Fruit fly (Drosophila melanogaster) whole organism, embryonic: ENCODE results near the gene CAH16.

ENCODE experiments used
- CG10267 ChIP-seq: fragments of 200-800 bp; sonication (Bioruptor generic); optimal IDR thresholded peaks from 2 replicates; lab custom pipeline; 2018; ENCODE audit warnings: missing biosample characterization, mild to moderate bottlenecking, missing genetic modification characterization, moderate library complexity
- CG11093 ChIP-seq: fragments of 200-800 bp; sonication (Bioruptor generic); IDR thresholded peaks from 3 replicates; pipeline ENCODE4 v1.3.6; 2022; ENCODE audit warnings: missing biosample characterization, missing genetic modification characterization
- CG13424 ChIP-seq: fragments of 200-800 bp; sonication (Bioruptor generic); optimal IDR thresholded peaks from 2 replicates; lab custom pipeline; 2019; ENCODE audit warnings: missing biosample characterization, mild to moderate bottlenecking, missing genetic modification characterization, moderate library complexity
- CG15011 ChIP-seq: fragments of 200-800 bp; sonication (Bioruptor generic); optimal IDR thresholded peaks from 3 replicates; lab custom pipeline; 2018; ENCODE audit warnings: missing biosample characterization, mild to moderate bottlenecking, missing genetic modification characterization
- CG16779 ChIP-seq: fragments of 200-800 bp; sonication (Bioruptor generic); IDR thresholded peaks from 2 replicates; pipeline ENCODE4 v1.3.6; 2022; ENCODE audit warnings: missing biosample characterization, missing genetic modification characterization
- CG32767 ChIP-seq: fragments of 200-800 bp; sonication (Bioruptor generic); IDR thresholded peaks from 2 replicates; pipeline ENCODE4 v1.3.6; 2022; ENCODE audit warnings: missing biosample characterization, missing genetic modification characterization
- CG42726 ChIP-seq: fragments of 200-800 bp; sonication (Bioruptor generic); IDR thresholded peaks from 2 replicates; pipeline ENCODE4 v1.3.6; 2022; ENCODE audit warnings: missing biosample characterization, missing genetic modification characterization; ENCODE audit not compliant: partially characterized antibody
- CG4282 ChIP-seq: fragments of 200-800 bp; sonication (Bioruptor generic); optimal IDR thresholded peaks from 2 replicates; lab custom pipeline; 2016; ENCODE audit warnings: missing biosample characterization, missing genetic modification characterization
- CG4730 ChIP-seq: fragments of 200-800 bp; sonication (Bioruptor generic); IDR thresholded peaks from 2 replicates; pipeline ENCODE4 v1.3.6; 2022; ENCODE audit warnings: missing biosample characterization, missing genetic modification characterization
- CG7372 ChIP-seq: fragments of 200-800 bp; sonication (Bioruptor generic); IDR thresholded peaks from 2 replicates; pipeline ENCODE4 v1.3.6; 2022; ENCODE audit warnings: missing biosample characterization, missing genetic modification characterization
- CG7786 ChIP-seq: fragments of 200-800 bp; sonication (Bioruptor generic); optimal IDR thresholded peaks from 2 replicates; lab custom pipeline; 2016; ENCODE audit warnings: missing biosample characterization, missing genetic modification characterization
- CrebB ChIP-seq: fragments of 200-800 bp; sonication (Bioruptor generic); optimal IDR thresholded peaks from 3 replicates; lab custom pipeline; 2018; ENCODE audit warnings: missing biosample characterization, mild to moderate bottlenecking, missing genetic modification characterization
- Dek ChIP-seq: fragments of 200-800 bp; sonication (Bioruptor generic); optimal IDR thresholded peaks from 3 replicates; lab custom pipeline; 2019; ENCODE audit warnings: missing biosample characterization, mild to moderate bottlenecking, missing genetic modification characterization, moderate library complexity
- E2f2 ChIP-seq: fragments of 200-800 bp; sonication (Bioruptor generic); IDR thresholded peaks from 2 replicates; pipeline ENCODE4 v1.3.6; 2022; ENCODE audit warnings: missing biosample characterization, missing genetic modification characterization
- Fer1 ChIP-seq: fragments of 200-800 bp; sonication (Bioruptor generic); optimal IDR thresholded peaks from 2 replicates; lab custom pipeline; 2017; ENCODE audit warnings: missing biosample characterization, mild to moderate bottlenecking, missing genetic modification characterization
- Fer3 ChIP-seq: fragments of 200-800 bp; sonication (Bioruptor generic); optimal IDR thresholded peaks from 2 replicates; lab custom pipeline; 2018; ENCODE audit warnings: missing biosample characterization, mild to moderate bottlenecking, missing genetic modification characterization, moderate library complexity
- H2.0 ChIP-seq: fragments of 200-800 bp; sonication (Bioruptor generic); IDR thresholded peaks from 2 replicates; pipeline ENCODE4 v1.3.6; 2022; ENCODE audit warnings: missing biosample characterization, missing genetic modification characterization
- Hr78 ChIP-seq, 2 experiments: fragments of 200-800 bp in 1 of 2; fragments of >200 bp in 1 of 2; sonication (Bioruptor generic) in 1 of 2; optimal IDR thresholded peaks; 2 replicates each; lab custom pipeline; 2017 to 2019; ENCODE audit warnings: missing biosample characterization in 2 of 2, missing genetic modification characterization in 2 of 2, mild to moderate bottlenecking in 1 of 2, moderate library complexity in 1 of 2
- Hsf ChIP-seq: fragments of 200-800 bp; sonication (Bioruptor generic); optimal IDR thresholded peaks from 3 replicates; lab custom pipeline; 2016; ENCODE audit warnings: missing biosample characterization, missing genetic modification characterization
- NC2α ChIP-seq: fragments of 200-800 bp; sonication (Bioruptor generic); optimal IDR thresholded peaks from 2 replicates; lab custom pipeline; 2016; ENCODE audit warnings: missing biosample characterization, missing genetic modification characterization
- PHDP ChIP-seq: fragments of 200-800 bp; sonication (Bioruptor generic); optimal IDR thresholded peaks from 3 replicates; lab custom pipeline; 2018; ENCODE audit warnings: missing biosample characterization, mild to moderate bottlenecking, missing genetic modification characterization, moderate library complexity
- Rfx ChIP-seq: fragments of 200-800 bp; sonication (Bioruptor generic); IDR thresholded peaks from 2 replicates; pipeline ENCODE4 v1.3.6; 2022; ENCODE audit warnings: missing biosample characterization, missing genetic modification characterization
- Six4 ChIP-seq: fragments of 200-800 bp; sonication (Bioruptor generic); optimal IDR thresholded peaks from 2 replicates; lab custom pipeline; 2016; ENCODE audit warnings: missing biosample characterization, missing genetic modification characterization
- TFAM ChIP-seq: fragments of 200-800 bp; sonication (Bioruptor generic); optimal IDR thresholded peaks from 2 replicates; lab custom pipeline; 2017; ENCODE audit warnings: missing biosample characterization, missing genetic modification characterization, inconsistent platforms
- amos ChIP-seq: fragments of 200-800 bp; sonication (Bioruptor generic); IDR thresholded peaks from 2 replicates; pipeline ENCODE4 v1.3.6; 2022; ENCODE audit warnings: missing biosample characterization, missing genetic modification characterization; ENCODE audit not compliant: partially characterized antibody
- ap ChIP-seq: fragments of 200-800 bp; sonication (Bioruptor generic); IDR thresholded peaks from 2 replicates; pipeline ENCODE4 v1.3.6; 2022; ENCODE audit warnings: missing biosample characterization, missing genetic modification characterization
- ara ChIP-seq: fragments of 200-800 bp; sonication (Bioruptor generic); IDR thresholded peaks from 2 replicates; pipeline ENCODE4 v1.3.6; 2022; ENCODE audit warnings: missing biosample characterization, missing genetic modification characterization
- cato ChIP-seq: fragments of 200-800 bp; sonication (Bioruptor generic); optimal IDR thresholded peaks from 2 replicates; lab custom pipeline; 2016; ENCODE audit warnings: missing biosample characterization, missing genetic modification characterization, borderline replicate concordance
- crp ChIP-seq, 2 experiments: fragments of 200-800 bp; sonication (Bioruptor generic); optimal IDR thresholded peaks; 2 replicates in 1 of 2; 3 replicates in 1 of 2; lab custom pipeline; 2017; ENCODE audit warnings: missing biosample characterization in 2 of 2, missing genetic modification characterization in 2 of 2, mild to moderate bottlenecking in 1 of 2, moderate library complexity in 1 of 2
- disco-r ChIP-seq: fragments of 200-800 bp; sonication (Bioruptor generic); optimal IDR thresholded peaks from 2 replicates; lab custom pipeline; 2016; ENCODE audit warnings: missing biosample characterization, missing genetic modification characterization
- dm ChIP-seq: fragments of 200-800 bp; sonication (Bioruptor generic); optimal IDR thresholded peaks from 3 replicates; lab custom pipeline; 2016; ENCODE audit warnings: missing biosample characterization, missing genetic modification characterization
- esg ChIP-seq: fragments of 200-800 bp; sonication (Bioruptor generic); conservative IDR thresholded peaks from 2 replicates; pipeline ENCODE4 v1.3.6; 2022; ENCODE audit warnings: missing biosample characterization, missing genetic modification characterization
- fd102C ChIP-seq: fragments of 200-800 bp; sonication (Bioruptor generic); optimal IDR thresholded peaks from 2 replicates; lab custom pipeline; 2018; ENCODE audit warnings: missing biosample characterization, mild to moderate bottlenecking, missing genetic modification characterization, moderate library complexity
- ham ChIP-seq: fragments of 200-800 bp; sonication (Bioruptor generic); IDR thresholded peaks from 2 replicates; pipeline ENCODE4 v1.3.6; 2022; ENCODE audit warnings: missing biosample characterization, missing genetic modification characterization
- her ChIP-seq: fragments of 200-800 bp; sonication (Bioruptor generic); optimal IDR thresholded peaks from 2 replicates; lab custom pipeline; 2016; ENCODE audit warnings: missing biosample characterization, missing genetic modification characterization
- ind ChIP-seq: fragments of 200-800 bp; sonication (Bioruptor generic); optimal IDR thresholded peaks from 3 replicates; lab custom pipeline; 2016; ENCODE audit warnings: missing biosample characterization, missing genetic modification characterization
- jing ChIP-seq: fragments of 200-800 bp; sonication (Bioruptor generic); optimal IDR thresholded peaks from 2 replicates; lab custom pipeline; 2018; ENCODE audit warnings: missing biosample characterization, mild to moderate bottlenecking, missing genetic modification characterization
- jumu ChIP-seq: fragments of 200-800 bp; sonication (Bioruptor generic); optimal IDR thresholded peaks from 3 replicates; lab custom pipeline; 2016; ENCODE audit warnings: missing biosample characterization, missing genetic modification characterization
- pfk ChIP-seq: fragments of 200-800 bp; sonication (Bioruptor generic); optimal IDR thresholded peaks from 2 replicates; lab custom pipeline; 2018; ENCODE audit warnings: missing biosample characterization, mild to moderate bottlenecking, missing genetic modification characterization, moderate library complexity
- pho ChIP-seq: fragments of 200-800 bp; sonication (Bioruptor generic); optimal IDR thresholded peaks from 2 replicates; lab custom pipeline; 2016; ENCODE audit warnings: missing biosample characterization, missing genetic modification characterization
- scrt ChIP-seq: fragments of 200-800 bp; sonication (Bioruptor generic); optimal IDR thresholded peaks from 2 replicates; lab custom pipeline; 2018; ENCODE audit warnings: missing biosample characterization, mild to moderate bottlenecking, missing genetic modification characterization, moderate library complexity
- sens ChIP-seq: fragments of 200-800 bp; sonication (Bioruptor generic); peaks from one replicate; lab custom pipeline; 2016; ENCODE audit warnings: missing biosample characterization, missing genetic modification characterization
- sim ChIP-seq: fragments of 200-800 bp; sonication (Bioruptor generic); IDR thresholded peaks from 2 replicates; pipeline ENCODE4 v1.3.6; 2022; ENCODE audit warnings: missing biosample characterization, missing genetic modification characterization
- slou ChIP-seq: fragments of 200-800 bp; sonication (Bioruptor generic); optimal IDR thresholded peaks from 3 replicates; lab custom pipeline; 2016; ENCODE audit warnings: missing biosample characterization, missing genetic modification characterization
- sr ChIP-seq: fragments of 200-800 bp; sonication (Bioruptor generic); IDR thresholded peaks from 3 replicates; pipeline ENCODE4 v1.3.6; 2022; ENCODE audit warnings: missing biosample characterization, missing genetic modification characterization
- sug ChIP-seq: fragments of 200-800 bp; optimal IDR thresholded peaks from 2 replicates; lab custom pipeline; 2019; ENCODE audit warnings: missing biosample characterization, mild to moderate bottlenecking, missing genetic modification characterization, moderate library complexity
- tap ChIP-seq: fragments of 200-800 bp; optimal IDR thresholded peaks from 3 replicates; lab custom pipeline; 2019; ENCODE audit warnings: missing biosample characterization, mild to moderate bottlenecking, missing genetic modification characterization, moderate library complexity
- zf30C ChIP-seq: fragments of 200-800 bp; sonication (Bioruptor generic); optimal IDR thresholded peaks from 3 replicates; lab custom pipeline; 2018; ENCODE audit warnings: missing biosample characterization, mild to moderate bottlenecking, missing genetic modification characterization

Gene CAH16

DNA sequence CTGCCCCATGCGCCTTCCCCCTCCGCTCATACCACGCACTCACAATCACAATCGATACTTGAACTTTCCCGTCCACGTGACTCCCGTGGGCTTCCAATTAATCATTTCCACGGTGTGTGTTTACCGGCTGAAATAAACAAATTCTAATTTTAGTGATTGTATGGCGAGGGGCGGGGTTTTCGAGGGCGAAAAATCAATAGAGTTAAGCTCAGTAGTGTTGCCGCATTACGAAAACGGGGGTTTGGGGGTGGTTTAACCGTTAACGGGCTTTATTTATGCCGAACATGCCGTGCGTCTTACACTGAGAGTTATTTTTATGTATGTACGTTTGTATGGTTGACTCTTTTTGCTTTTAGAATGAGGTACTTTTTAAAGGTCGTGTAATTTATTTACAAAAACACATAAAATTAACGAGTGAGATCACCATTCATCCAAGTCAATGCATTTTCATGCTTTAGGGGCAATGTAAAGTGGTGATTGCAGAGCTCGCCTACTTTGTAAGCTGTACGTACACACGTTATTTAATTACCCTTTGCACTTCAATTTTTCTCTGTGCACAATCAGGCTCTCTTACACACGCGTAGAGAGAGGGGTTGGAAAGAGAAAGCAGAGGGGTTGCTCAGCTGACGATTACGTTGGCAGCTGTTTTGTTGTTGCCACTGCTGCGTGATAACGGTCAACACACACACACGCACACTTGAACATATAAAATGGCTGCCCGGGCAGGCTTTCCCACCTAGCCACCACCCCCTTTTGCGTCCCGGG lies 37.7 kb upstream of the CAH16 start (continued):
- TF ChIP-seq H2.0 (GFP tag; lab: Robert Waterston, UW), result no peak
- TF ChIP-seq disco-r, result peak; percentile 73
- TF ChIP-seq E2f2 (GFP tag; lab: Robert Waterston, UW), result no peak
- peak; percentile 85 for TF ChIP-seq ind
- peak; percentile 16 for TF ChIP-seq TFAM (GFP tag; lab: Kevin White, UChicago)
- peak; percentile 66; the same call in 2 of the 3 replicates for TF ChIP-seq CG11093 (GFP tag; lab: Robert Waterston, UW)
- peak; percentile 81 for TF ChIP-seq CG15011 (GFP tag; lab: Kevin White, UChicago)
- no peak for TF ChIP-seq sr (GFP tag; lab: Robert Waterston, UW)
- peak; percentile 93 for TF ChIP-seq Fer1 (GFP tag; lab: Kevin White, UChicago)
- TF ChIP-seq zf30C (GFP tag; lab: Kevin White, UChicago), result peak; percentile 98
- peak; percentile 78 for TF ChIP-seq jumu (GFP tag; lab: Kevin White, UChicago)
- peak; percentile 71 for TF ChIP-seq Six4
- TF ChIP-seq CG4730 (GFP tag; lab: Robert Waterston, UW), result no peak
- TF ChIP-seq CG13424, result peak; percentile 90
- no peak for TF ChIP-seq CG32767 (GFP tag; lab: Robert Waterston, UW)
- no peak for TF ChIP-seq CG42726 (GFP tag; lab: Robert Waterston, UW)
- peak; percentile 85 for TF ChIP-seq Fer3 (tag; lab: Kevin White, UChicago)
- TF ChIP-seq slou (GFP tag; lab: Kevin White, UChicago), result peak; percentile 75
- TF ChIP-seq crp (GFP tag; optimal IDR thresholded peaks at IDR 0.05; lab: Kevin White, UChicago), result peak in 1 of 2 experiments; percentile 68
- peak; percentile 44 for TF ChIP-seq CG4282 (GFP tag; lab: Kevin White, UChicago)
- peak; percentile 84 for TF ChIP-seq pho (GFP tag; lab: Kevin White, UChicago)
- TF ChIP-seq, all 482 proteins: peak for 284

DNA sequence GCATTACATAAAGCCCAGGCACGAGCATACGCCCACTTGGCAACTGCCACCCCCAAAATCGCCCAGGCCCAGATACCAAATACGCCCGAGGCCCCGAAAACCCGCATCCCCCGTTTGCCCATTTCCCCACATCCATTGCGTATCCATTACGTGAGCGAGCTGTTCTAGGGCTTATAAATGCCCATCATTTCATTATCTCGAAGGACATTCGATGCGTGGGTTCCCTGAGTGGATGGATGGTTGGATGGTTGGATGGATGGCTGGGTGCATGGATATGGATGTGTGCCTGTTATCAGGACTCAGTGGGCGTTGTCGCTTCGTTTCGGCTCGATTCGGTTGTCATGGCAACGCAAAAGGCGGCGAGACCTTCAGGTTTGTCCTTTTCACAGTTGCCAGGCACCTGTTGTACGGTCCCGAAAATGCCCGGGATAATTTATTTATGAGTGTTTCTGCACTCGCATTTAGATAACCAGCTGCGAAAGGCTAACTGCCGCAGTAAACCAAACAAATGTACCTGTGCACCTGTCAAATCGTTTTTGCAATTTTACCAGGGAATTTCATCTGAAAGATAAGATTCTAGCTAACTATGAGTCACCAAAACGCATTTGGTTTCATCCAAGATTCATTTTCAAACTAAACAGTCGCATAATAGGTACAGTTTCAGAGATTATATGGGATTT lies 37.0 kb upstream of the CAH16 start:
- TF ChIP-seq CG16779, result peak; percentile 9; the same call in 1 of the 2 replicates
- no peak for TF ChIP-seq ara (GFP tag; lab: Robert Waterston, UW)
- TF ChIP-seq CG7372 (GFP tag; lab: Robert Waterston, UW), result no peak
- TF ChIP-seq CrebB (tag; lab: Kevin White, UChicago), result no peak
- TF ChIP-seq her (GFP tag; lab: Kevin White, UChicago), result no peak
- TF ChIP-seq esg, result no peak
- TF ChIP-seq fd102C, result no peak
- no peak for TF ChIP-seq pfk
- TF ChIP-seq CG7786 (GFP tag; lab: Kevin White, UChicago), result no peak
- no peak for TF ChIP-seq tap (tag; lab: Kevin White, UChicago)
- TF ChIP-seq sug (tag; lab: Kevin White, UChicago), result no peak
- TF ChIP-seq PHDP (tag; lab: Kevin White, UChicago), result no peak
- no peak for TF ChIP-seq cato (GFP tag; lab: Kevin White, UChicago)
- TF ChIP-seq scrt (GFP tag; lab: Kevin White, UChicago), result peak; percentile 89
- TF ChIP-seq NC2α (GFP tag; lab: Kevin White, UChicago), result no peak
- TF ChIP-seq ap (GFP tag; lab: Robert Waterston, UW), result no peak
- no peak for TF ChIP-seq CG13424
- TF ChIP-seq amos, result peak; percentile 21; the same call in 1 of the 2 replicates
- no peak for TF ChIP-seq sens
- TF ChIP-seq CG10267 (tag; lab: Kevin White, UChicago), result no peak
- no peak for TF ChIP-seq Dek
- no peak for TF ChIP-seq dm (GFP tag; lab: Kevin White, UChicago)
- TF ChIP-seq Rfx, result peak; percentile 57; the same call in 1 of the 2 replicates
- TF ChIP-seq ham (GFP tag; lab: Robert Waterston, UW), result no peak
- no peak for TF ChIP-seq Hsf (GFP tag; lab: Kevin White, UChicago)
- no peak for TF ChIP-seq Hr78 (GFP tag; optimal IDR thresholded peaks at IDR 0.05; lab: Kevin White, UChicago)
- TF ChIP-seq jing (GFP tag; lab: Kevin White, UChicago), result no peak
- TF ChIP-seq sim (GFP tag; lab: Robert Waterston, UW), result no peak
